Worm (Caenorhabditis elegans) whole organism, young adult: ENCODE data around the gene T14B4.8.

ENCODE experiments used
- K11D2.4 ChIP-seq: fragments of 200-800 bp; sonication (Bioruptor generic); IDR thresholded peaks from 2 replicates; pipeline ENCODE4 v1.3.6; 2022; ENCODE audit warnings: missing genetic modification reagents, missing genetic modification characterization, missing compliant biosample characterization
- lin-40 ChIP-seq: sonication (generic microtip); optimal IDR thresholded peaks from 2 replicates; lab custom pipeline; 2016; ENCODE audit warnings: missing genetic modification characterization, mild to moderate bottlenecking, missing compliant biosample characterization, missing genotype, missing genetic modification reagents
- nhr-90 ChIP-seq: sonication (generic microtip); optimal IDR thresholded peaks from 2 replicates; lab custom pipeline; 2016; ENCODE audit warnings: missing genotype, mild to moderate bottlenecking, missing genetic modification characterization, missing compliant biosample characterization

DNA sequence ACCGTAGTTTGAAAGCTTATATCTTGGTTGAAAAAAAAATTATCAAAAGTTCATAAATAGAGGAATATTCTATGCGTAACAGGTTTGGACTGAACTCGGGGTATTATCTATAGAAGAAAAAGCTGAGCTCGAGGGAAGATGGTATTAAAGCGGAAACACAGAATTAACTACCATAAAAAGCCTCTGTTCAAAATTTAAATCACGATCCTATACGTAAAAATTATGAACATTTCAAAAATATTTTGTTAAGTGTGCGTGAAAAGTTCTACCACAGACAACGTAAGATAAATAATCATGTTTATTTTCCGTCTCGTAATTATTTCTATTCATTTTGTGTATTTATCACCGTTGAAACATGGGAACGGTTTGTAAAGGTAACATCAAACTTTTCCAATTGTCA lies 17.2 kb upstream of the T14B4.8 start, which contains the start of gene F41G3.5:
- TF ChIP-seq lin-40 (tag; lab: Kevin White, UChicago): no peak
- TF ChIP-seq nhr-90 (tag; lab: Kevin White, UChicago): no peak
- TF ChIP-seq K11D2.4 (GFP tag; lab: Robert Waterston, UW): no peak
